Fruit fly (Drosophila melanogaster): Measurements from ENCODE around the gene CG32816.

dm6 chrX:509117-509516 is 38.6 kb upstream of the CG32816 start, which contains the start of gene arg:
- no peak for TF ChIP-seq dac (GFP tag; optimal IDR thresholded peaks at IDR 0.05)
- TF ChIP-seq Eip75B (GFP tag; optimal IDR thresholded peaks at IDR 0.05) = no peak
- TF ChIP-seq CG6808 (GFP tag; optimal IDR thresholded peaks at IDR 0.05) = no peak
- TF ChIP-seq net (GFP tag; optimal IDR thresholded peaks at IDR 0.05) = no peak
- TF ChIP-seq Hr4 (GFP tag; optimal IDR thresholded peaks at IDR 0.05) = no peak
- TF ChIP-seq CG7368 (GFP tag; optimal IDR thresholded peaks at IDR 0.05) = no peak
- no peak for TF ChIP-seq lz (GFP tag; optimal IDR thresholded peaks at IDR 0.05)
- TF ChIP-seq CG1621 (tag; optimal IDR thresholded peaks at IDR 0.05) = no peak
- no peak for TF ChIP-seq fd59A (GFP tag; optimal IDR thresholded peaks at IDR 0.05)
- TF ChIP-seq ss (GFP tag; optimal IDR thresholded peaks at IDR 0.05) = no peak

Measured in whole organism, prepupa.